Fruit fly (Drosophila melanogaster) whole organism, embryonic: ENCODE measurements around the gene Rrp5.

Experiments
- BEAF-32 ChIP-seq: fragments of 200-800 bp; sonication (Bioruptor generic); optimal IDR thresholded peaks from 3 replicates; lab custom pipeline; 2017; ENCODE audit warnings: missing biosample characterization, missing genetic modification characterization, mild to moderate bottlenecking, moderate library complexity, missing genetic modification reagents
- CG10274 ChIP-seq: fragments of 200-800 bp; sonication (Bioruptor generic); optimal IDR thresholded peaks from 3 replicates; lab custom pipeline; 2017; ENCODE audit warnings: missing biosample characterization, mild to moderate bottlenecking, missing genetic modification characterization
- CG13287 ChIP-seq: fragments of 200-800 bp; sonication (Bioruptor generic); IDR thresholded peaks from 2 replicates; pipeline ENCODE4 v1.3.6; 2022; ENCODE audit warnings: missing biosample characterization, missing genetic modification characterization; ENCODE audit not compliant: partially characterized antibody
- CG16779 ChIP-seq: fragments of 200-800 bp; sonication (Bioruptor generic); IDR thresholded peaks from 2 replicates; pipeline ENCODE4 v1.3.6; 2022; ENCODE audit warnings: missing biosample characterization, missing genetic modification characterization
- CG3726 ChIP-seq: fragments of 200-800 bp; sonication (Bioruptor generic); IDR thresholded peaks from 3 replicates; pipeline ENCODE4, ENCODE4 v1.3.6; 2022; ENCODE audit warnings: missing biosample characterization, missing genetic modification characterization
- CG3995 ChIP-seq: fragments of 200-800 bp; sonication (Bioruptor generic); optimal IDR thresholded peaks from 3 replicates; lab custom pipeline; 2016; ENCODE audit warnings: missing biosample characterization, missing genetic modification characterization
- CG4404 ChIP-seq: fragments of 200-800 bp; sonication (Bioruptor generic); IDR thresholded peaks from 2 replicates; pipeline ENCODE4 v1.3.6; 2022; ENCODE audit warnings: missing biosample characterization, missing genetic modification characterization
- CG4617 ChIP-seq: fragments of 200-800 bp; sonication (Bioruptor generic); optimal IDR thresholded peaks from 3 replicates; lab custom pipeline; 2016; ENCODE audit warnings: missing biosample characterization, missing genetic modification characterization, borderline replicate concordance
- CG6765 ChIP-seq: fragments of 200-800 bp; sonication (Bioruptor generic); optimal IDR thresholded peaks from 3 replicates; lab custom pipeline; 2017; ENCODE audit warnings: missing biosample characterization, mild to moderate bottlenecking, missing genetic modification characterization
- CG7357 ChIP-seq: fragments of 200-800 bp; sonication (Bioruptor generic); IDR thresholded peaks from 3 replicates; pipeline ENCODE4 v1.3.6; 2022; ENCODE audit warnings: missing biosample characterization, missing genetic modification characterization
- CG7928 ChIP-seq: fragments of 200-800 bp; sonication (Bioruptor generic); optimal IDR thresholded peaks from 2 replicates; lab custom pipeline; 2017; ENCODE audit warnings: missing biosample characterization, mild to moderate bottlenecking, missing genetic modification characterization
- CG7963 ChIP-seq: fragments of 200-800 bp; sonication (Bioruptor generic); IDR thresholded peaks from 3 replicates; pipeline ENCODE4 v1.3.6; 2022; ENCODE audit warnings: missing biosample characterization, missing genetic modification characterization; ENCODE audit not compliant: partially characterized antibody
- CG9437 ChIP-seq: fragments of 200-800 bp; sonication (Bioruptor generic); optimal IDR thresholded peaks from 2 replicates; lab custom pipeline; 2018; ENCODE audit warnings: missing biosample characterization, mild to moderate bottlenecking, missing genetic modification characterization
- CG9609 ChIP-seq: fragments of 200-800 bp; sonication (Bioruptor generic); optimal IDR thresholded peaks from 3 replicates; lab custom pipeline; 2016; ENCODE audit warnings: missing biosample characterization, missing genetic modification characterization
- CG9797 ChIP-seq: fragments of 200-800 bp; sonication (Bioruptor generic); optimal IDR thresholded peaks from 3 replicates; lab custom pipeline; 2018; ENCODE audit warnings: missing biosample characterization, mild to moderate bottlenecking, missing genetic modification characterization
- Dp ChIP-seq: fragments of 200-800 bp; sonication (Bioruptor generic); optimal IDR thresholded peaks from 2 replicates; lab custom pipeline; 2018; ENCODE audit warnings: missing biosample characterization, mild to moderate bottlenecking, missing genetic modification characterization, moderate library complexity
- Ets97D ChIP-seq: fragments of 200-800 bp; sonication (Bioruptor generic); optimal IDR thresholded peaks from 3 replicates; lab custom pipeline; 2016; ENCODE audit warnings: missing biosample characterization, missing genetic modification characterization
- GATAe ChIP-seq: fragments of 200-800 bp; sonication (Bioruptor generic); conservative IDR thresholded peaks from 2 replicates; pipeline ENCODE4 v1.3.6; 2022; ENCODE audit warnings: missing biosample characterization, missing genetic modification characterization
- Lpt ChIP-seq: fragments of >200 bp; optimal IDR thresholded peaks from 2 replicates; lab custom pipeline; 2018; ENCODE audit warnings: missing biosample characterization, missing genetic modification characterization
- MBD-R2 ChIP-seq: fragments of 200-800 bp; sonication (Bioruptor generic); IDR thresholded peaks from 2 replicates; pipeline ENCODE4 v1.3.6; 2022; ENCODE audit warnings: missing biosample characterization, missing genetic modification characterization
- MESR4 ChIP-seq: fragments of 200-800 bp; sonication (Bioruptor generic); optimal IDR thresholded peaks from 2 replicates; lab custom pipeline; 2018; ENCODE audit warnings: missing biosample characterization, mild to moderate bottlenecking, missing genetic modification characterization, moderate library complexity
- Myb ChIP-seq: fragments of 200-800 bp; sonication (Bioruptor generic); optimal IDR thresholded peaks from 2 replicates; lab custom pipeline; 2016; ENCODE audit warnings: missing biosample characterization, missing genetic modification characterization
- Oli ChIP-seq: fragments of 200-800 bp; sonication (Bioruptor generic); optimal IDR thresholded peaks from 2 replicates; lab custom pipeline; 2018; ENCODE audit warnings: missing biosample characterization, mild to moderate bottlenecking, missing genetic modification characterization, moderate library complexity
- Sox100B ChIP-seq: fragments of 200-800 bp; sonication (Bioruptor generic); optimal IDR thresholded peaks from 3 replicates; lab custom pipeline; 2018; ENCODE audit warnings: missing biosample characterization, mild to moderate bottlenecking, missing genetic modification characterization
- Xrp1 ChIP-seq: fragments of 200-800 bp; sonication (Bioruptor generic); IDR thresholded peaks from 2 replicates; pipeline ENCODE4 v1.3.6; 2022; ENCODE audit warnings: missing biosample characterization, missing genetic modification characterization
- YL-1 ChIP-seq: fragments of 200-800 bp; sonication (Bioruptor generic); optimal IDR thresholded peaks from 3 replicates; lab custom pipeline; 2017; ENCODE audit warnings: missing biosample characterization, mild to moderate bottlenecking, missing genetic modification characterization
- ato ChIP-seq: fragments of 200-800 bp; sonication (Bioruptor generic); IDR thresholded peaks from 2 replicates; pipeline ENCODE4 v1.3.6; 2022; ENCODE audit warnings: missing biosample characterization, missing genetic modification characterization; ENCODE audit not compliant: partially characterized antibody
- corto ChIP-seq: fragments of 200-800 bp; sonication (Bioruptor generic); optimal IDR thresholded peaks from 2 replicates; lab custom pipeline; 2016; ENCODE audit warnings: missing biosample characterization, mild to moderate bottlenecking, missing genetic modification characterization, moderate library complexity
- exex ChIP-seq: fragments of 200-800 bp; sonication (Bioruptor generic); optimal IDR thresholded peaks from 4 replicates; lab custom pipeline; 2018; ENCODE audit warnings: missing biosample characterization, mild to moderate bottlenecking, missing genetic modification characterization, moderate library complexity
- eyg ChIP-seq: fragments of 200-800 bp; sonication (Bioruptor generic); optimal IDR thresholded peaks from 3 replicates; lab custom pipeline; 2016; ENCODE audit warnings: missing biosample characterization, missing genetic modification characterization
- gfzf ChIP-seq: fragments of 200-800 bp; sonication (Bioruptor generic); optimal IDR thresholded peaks from 2 replicates; lab custom pipeline; 2016; ENCODE audit warnings: missing biosample characterization, mild to moderate bottlenecking, missing genetic modification characterization, moderate library complexity
- mirr ChIP-seq: fragments of 200-800 bp; sonication (Bioruptor generic); optimal IDR thresholded peaks from 3 replicates; lab custom pipeline; 2018; ENCODE audit warnings: missing biosample characterization, mild to moderate bottlenecking, missing genetic modification characterization
- mld ChIP-seq: fragments of 200-800 bp; sonication (Bioruptor generic); IDR thresholded peaks from 3 replicates; pipeline ENCODE4 v1.3.6; 2022; ENCODE audit warnings: missing biosample characterization, missing genetic modification characterization; ENCODE audit not compliant: partially characterized antibody
- pzg ChIP-seq: fragments of 200-800 bp; sonication (Bioruptor generic); optimal IDR thresholded peaks from 3 replicates; lab custom pipeline; 2018; ENCODE audit warnings: missing biosample characterization, mild to moderate bottlenecking, missing genetic modification characterization, moderate library complexity
- sc ChIP-seq, 3 experiments: fragments of >200 bp in 2 of 3; fragments of 200-800 bp in 1 of 3; sonication (Bioruptor generic) in 1 of 3; optimal IDR thresholded peaks; 2 replicates in 2 of 3; 3 replicates in 1 of 3; lab custom pipeline; 2017; ENCODE audit warnings: mild to moderate bottlenecking in 1 of 3, missing biosample characterization in 1 of 3, missing genetic modification characterization in 1 of 3, missing genetic modification reagents in 1 of 3
- slbo ChIP-seq: fragments of 200-800 bp; sonication (Bioruptor generic); IDR thresholded peaks from 2 replicates; pipeline ENCODE4 v1.3.6; 2022; ENCODE audit warnings: missing biosample characterization, missing genetic modification characterization
- slp2 ChIP-seq: fragments of 200-800 bp; sonication (Bioruptor generic); optimal IDR thresholded peaks from 2 replicates; lab custom pipeline; 2016; ENCODE audit warnings: missing biosample characterization, missing genetic modification characterization
- stwl ChIP-seq: fragments of 200-800 bp; sonication (Bioruptor generic); optimal IDR thresholded peaks from 3 replicates; lab custom pipeline; 2018; ENCODE audit warnings: missing biosample characterization, mild to moderate bottlenecking, missing genetic modification characterization, moderate library complexity
- trem ChIP-seq: fragments of 200-800 bp; optimal IDR thresholded peaks from 3 replicates; lab custom pipeline; 2019; ENCODE audit warnings: missing biosample characterization, mild to moderate bottlenecking, missing genetic modification characterization, moderate library complexity

Rrp5 gene

dm6 chr3R:24357698-24358097, 24.6 kb upstream of the Rrp5 start, which contains the start of gene Golgin84:
Gene Golgin84, minus strand, starts transcription at chr3R:24357938.
- TF ChIP-seq Lpt (GFP tag; lab: Kevin White, UChicago) (no peak), CG3726 (GFP tag; lab: Robert Waterston, UW) (0 out of 3 replicates have a peak, but pooled peaks have one; percentile 28), MESR4 (GFP tag; lab: Kevin White, UChicago) (peak; percentile 59), gfzf (GFP tag; lab: Kevin White, UChicago) (peak; percentile 71), corto (GFP tag; lab: Kevin White, UChicago) (no peak), sc (optimal IDR thresholded peaks at IDR 0.05; lab: Kevin White, UChicago) (no peak), sc (GFP tag; optimal IDR thresholded peaks at IDR 0.05; lab: Kevin White, UChicago) (no peak), BEAF-32 (GFP tag; lab: Kevin White, UChicago) (peak; percentile 16), stwl (tag; lab: Kevin White, UChicago) (peak; percentile 40), CG9437 (GFP tag; lab: Kevin White, UChicago) (peak; percentile 89), CG3995 (GFP tag; lab: Kevin White, UChicago) (peak; percentile 24), Ets97D (GFP tag; lab: Kevin White, UChicago) (peak; percentile 16), CG13287 (GFP tag; lab: Robert Waterston, UW) (peak; percentile 16; the same call in 1 of the 2 replicates), pzg (GFP tag; lab: Kevin White, UChicago) (peak; percentile 36), MBD-R2 (GFP tag; lab: Robert Waterston, UW) (peak; percentile 47), eyg (GFP tag; lab: Kevin White, UChicago) (no peak), Sox100B (no peak), trem (tag; lab: Kevin White, UChicago) (peak; percentile 10), Dp (GFP tag; lab: Kevin White, UChicago) (peak; percentile 21), CG4617 (peak; percentile 67), CG9797 (GFP tag; lab: Kevin White, UChicago) (peak; percentile 62), ato (peak; percentile 22; the same call in 1 of the 2 replicates), CG7357 (GFP tag; lab: Robert Waterston, UW) (no peak), YL-1 (GFP tag; lab: Kevin White, UChicago) (peak; percentile 26), CG4404 (GFP tag; lab: Robert Waterston, UW) (no peak), Myb (GFP tag; lab: Kevin White, UChicago) (peak; percentile 94), CG7928 (no peak)
- TF ChIP-seq, all 482 proteins: peak for 18

- TF ChIP-seq Oli (tag; lab: Kevin White, UChicago), result no peak
- no peak for TF ChIP-seq mld
- no peak for TF ChIP-seq GATAe (GFP tag; lab: Robert Waterston, UW)
- TF ChIP-seq CG9609, result no peak
- TF ChIP-seq CG3726 (GFP tag; lab: Robert Waterston, UW), result no peak
- TF ChIP-seq CG6765 (GFP tag; lab: Kevin White, UChicago), result no peak
- no peak for TF ChIP-seq slbo
- TF ChIP-seq stwl (tag; lab: Kevin White, UChicago), result no peak
- no peak for TF ChIP-seq slp2 (GFP tag; lab: Kevin White, UChicago)
- TF ChIP-seq exex (tag; lab: Kevin White, UChicago), result peak; percentile 78
- no peak for TF ChIP-seq CG10274 (GFP tag; lab: Kevin White, UChicago)
- no peak for TF ChIP-seq CG16779 (GFP tag; lab: Robert Waterston, UW)
- TF ChIP-seq CG7963 (GFP tag; lab: Robert Waterston, UW), result no peak
- peak; percentile 79 for TF ChIP-seq mirr (GFP tag; lab: Kevin White, UChicago)
- no peak for TF ChIP-seq Xrp1 (GFP tag; lab: Robert Waterston, UW)
Observed at dm6 chr3R:24353448-24353847, 20.3 kb upstream of the Rrp5 start.
